Fruit fly (Drosophila melanogaster) whole organism, embryonic: Measurements from ENCODE around the gene CG31908.

ENCODE experiments used
- Adf1 ChIP-seq: fragments of 200-800 bp; sonication (Bioruptor generic); IDR thresholded peaks from 2 replicates; pipeline ENCODE4 v1.3.6; 2022; ENCODE audit warnings: missing biosample characterization, missing genetic modification characterization
- Aef1 ChIP-seq: fragments of 200-800 bp; sonication (Bioruptor generic); IDR thresholded peaks from 3 replicates; pipeline ENCODE4 v1.3.6; 2022; ENCODE audit warnings: missing biosample characterization, missing genetic modification characterization
- B-H1 ChIP-seq: fragments of 200-800 bp; sonication (Bioruptor generic); IDR thresholded peaks from 3 replicates; pipeline ENCODE4 v1.3.6; 2022; ENCODE audit warnings: missing biosample characterization, missing genetic modification characterization
- CG10959 ChIP-seq: fragments of 200-800 bp; sonication (Bioruptor generic); IDR thresholded peaks from 2 replicates; pipeline ENCODE4 v1.3.6; 2022; ENCODE audit warnings: missing biosample characterization, missing genetic modification characterization
- CG11560 ChIP-seq: fragments of 200-800 bp; sonication (Bioruptor generic); IDR thresholded peaks from 3 replicates; pipeline ENCODE4 v1.3.6; 2022; ENCODE audit warnings: missing biosample characterization, missing genetic modification characterization
- CG12104 ChIP-seq: fragments of 200-800 bp; sonication (Bioruptor generic); optimal IDR thresholded peaks from 3 replicates; lab custom pipeline; 2016; ENCODE audit warnings: missing biosample characterization, missing genetic modification characterization
- CG12744 ChIP-seq: fragments of 200-800 bp; sonication (Bioruptor generic); optimal IDR thresholded peaks from 2 replicates; lab custom pipeline; 2016; ENCODE audit warnings: missing biosample characterization, missing genetic modification characterization
- CG15011 ChIP-seq: fragments of 200-800 bp; sonication (Bioruptor generic); optimal IDR thresholded peaks from 3 replicates; lab custom pipeline; 2018; ENCODE audit warnings: missing biosample characterization, mild to moderate bottlenecking, missing genetic modification characterization
- CG1647 ChIP-seq: fragments of 200-800 bp; sonication (Bioruptor generic); optimal IDR thresholded peaks from 3 replicates; lab custom pipeline; 2016; ENCODE audit warnings: missing biosample characterization, missing genetic modification characterization
- CG17361 ChIP-seq: fragments of 200-800 bp; sonication (Bioruptor generic); IDR thresholded peaks from 3 replicates; pipeline ENCODE4 v1.3.6; 2022; ENCODE audit warnings: missing biosample characterization, missing genetic modification characterization
- CG18262 ChIP-seq: fragments of 200-800 bp; optimal IDR thresholded peaks from 3 replicates; lab custom pipeline; 2019; ENCODE audit warnings: missing biosample characterization, mild to moderate bottlenecking, missing genetic modification characterization, moderate library complexity
- CG2116 ChIP-seq: fragments of 200-800 bp; sonication (Bioruptor generic); optimal IDR thresholded peaks from 3 replicates; lab custom pipeline; 2018; ENCODE audit warnings: missing biosample characterization, mild to moderate bottlenecking, missing genetic modification characterization
- CG2199 ChIP-seq: fragments of 200-800 bp; sonication (Bioruptor generic); IDR thresholded peaks from 3 replicates; pipeline ENCODE4 v1.3.6; 2022; ENCODE audit warnings: missing biosample characterization, missing genetic modification characterization
- CG2875 ChIP-seq: fragments of 200-800 bp; sonication (Bioruptor generic); optimal IDR thresholded peaks from 2 replicates; lab custom pipeline; 2017; ENCODE audit warnings: missing biosample characterization, mild to moderate bottlenecking, missing genetic modification characterization, missing genetic modification reagents
- CG30403 ChIP-seq: fragments of 200-800 bp; sonication (Bioruptor generic); optimal IDR thresholded peaks from 3 replicates; lab custom pipeline; 2016; ENCODE audit warnings: missing biosample characterization, missing genetic modification characterization
- CG32532 ChIP-seq: fragments of 200-800 bp; sonication (Bioruptor generic); IDR thresholded peaks from 2 replicates; pipeline ENCODE4 v1.3.6; 2022; ENCODE audit warnings: missing biosample characterization, missing genetic modification characterization
- CG3407 ChIP-seq: fragments of 200-800 bp; sonication (Bioruptor generic); optimal IDR thresholded peaks from 2 replicates; lab custom pipeline; 2018; ENCODE audit warnings: missing biosample characterization, mild to moderate bottlenecking, missing genetic modification characterization
- CG42726 ChIP-seq: fragments of 200-800 bp; sonication (Bioruptor generic); IDR thresholded peaks from 2 replicates; pipeline ENCODE4 v1.3.6; 2022; ENCODE audit warnings: missing biosample characterization, missing genetic modification characterization; ENCODE audit not compliant: partially characterized antibody
- CG4617 ChIP-seq: fragments of 200-800 bp; sonication (Bioruptor generic); optimal IDR thresholded peaks from 3 replicates; lab custom pipeline; 2016; ENCODE audit warnings: missing biosample characterization, missing genetic modification characterization, borderline replicate concordance
- CG6791 ChIP-seq: fragments of 200-800 bp; sonication (Bioruptor generic); IDR thresholded peaks from 3 replicates; pipeline ENCODE4 v1.3.6; 2022; ENCODE audit warnings: missing biosample characterization, missing genetic modification characterization; ENCODE audit not compliant: partially characterized antibody
- CG7839 ChIP-seq: fragments of 200-800 bp; sonication (Bioruptor generic); optimal IDR thresholded peaks from 3 replicates; lab custom pipeline; 2018; ENCODE audit warnings: missing biosample characterization, mild to moderate bottlenecking, missing genetic modification characterization, moderate library complexity
- CG9609 ChIP-seq: fragments of 200-800 bp; sonication (Bioruptor generic); optimal IDR thresholded peaks from 3 replicates; lab custom pipeline; 2016; ENCODE audit warnings: missing biosample characterization, missing genetic modification characterization
- CG9797 ChIP-seq: fragments of 200-800 bp; sonication (Bioruptor generic); optimal IDR thresholded peaks from 3 replicates; lab custom pipeline; 2018; ENCODE audit warnings: missing biosample characterization, mild to moderate bottlenecking, missing genetic modification characterization
- CoRest ChIP-seq: fragments of 200-800 bp; sonication (Bioruptor generic); optimal IDR thresholded peaks from 3 replicates; lab custom pipeline; 2018; ENCODE audit warnings: missing biosample characterization, mild to moderate bottlenecking, missing genetic modification characterization, moderate library complexity
- D ChIP-seq, 2 experiments: fragments of 200-800 bp in 1 of 2; fragments of >200 bp in 1 of 2; sonication (Bioruptor generic) in 1 of 2; optimal IDR thresholded peaks; 2 replicates in 1 of 2; 3 replicates in 1 of 2; lab custom pipeline; 2017; ENCODE audit warnings: mild to moderate bottlenecking in 1 of 2, missing biosample characterization in 1 of 2, missing genetic modification characterization in 1 of 2, missing genetic modification reagents in 1 of 2
- D19A ChIP-seq: fragments of 200-800 bp; optimal IDR thresholded peaks from 3 replicates; lab custom pipeline; 2019; ENCODE audit warnings: missing biosample characterization, mild to moderate bottlenecking, missing genetic modification characterization, moderate library complexity
- ERR ChIP-seq: fragments of 200-800 bp; sonication (Bioruptor generic); optimal IDR thresholded peaks from 2 replicates; lab custom pipeline; 2016; ENCODE audit warnings: missing biosample characterization, missing genetic modification characterization
- Eip74EF ChIP-seq, 2 experiments: fragments of 200-800 bp in 1 of 2; fragments of >200 bp in 1 of 2; sonication (Bioruptor generic) in 1 of 2; optimal IDR thresholded peaks; 2 replicates each; lab custom pipeline; 2017 to 2019; ENCODE audit warnings: missing biosample characterization in 2 of 2, missing genetic modification characterization in 2 of 2, mild to moderate bottlenecking in 1 of 2, moderate library complexity in 1 of 2
- Lhr ChIP-seq: fragments of 200-800 bp; sonication (Bioruptor generic); optimal IDR thresholded peaks from 3 replicates; lab custom pipeline; 2017; ENCODE audit warnings: mild to moderate bottlenecking, missing biosample characterization, missing genetic modification reagents, missing genetic modification characterization
- Meics ChIP-seq: fragments of 200-800 bp; sonication (Bioruptor generic); optimal IDR thresholded peaks from 2 replicates; lab custom pipeline; 2017; ENCODE audit warnings: missing biosample characterization, mild to moderate bottlenecking, missing genetic modification characterization
- Xbp1 ChIP-seq: fragments of 200-800 bp; sonication (Bioruptor generic); optimal IDR thresholded peaks from 3 replicates; lab custom pipeline; 2016; ENCODE audit warnings: missing biosample characterization, mild to moderate bottlenecking, missing genetic modification characterization
- ato ChIP-seq: fragments of 200-800 bp; sonication (Bioruptor generic); IDR thresholded peaks from 2 replicates; pipeline ENCODE4 v1.3.6; 2022; ENCODE audit warnings: missing biosample characterization, missing genetic modification characterization; ENCODE audit not compliant: partially characterized antibody
- dimm ChIP-seq: fragments of 200-800 bp; sonication (Bioruptor generic); IDR thresholded peaks from 2 replicates; pipeline ENCODE4 v1.3.6; 2022; ENCODE audit warnings: missing biosample characterization, missing genetic modification characterization
- eve ChIP-seq, 2 experiments: fragments of >200 bp; optimal IDR thresholded peaks; 2 replicates each; lab custom pipeline; 2017; ENCODE audit warnings: missing biosample characterization in 2 of 2, missing genetic modification characterization in 2 of 2
- fd3F ChIP-seq: fragments of 200-800 bp; sonication (Bioruptor generic); optimal IDR thresholded peaks from 2 replicates; lab custom pipeline; 2018; ENCODE audit warnings: missing biosample characterization, mild to moderate bottlenecking, missing genetic modification characterization, moderate library complexity
- fd64A ChIP-seq: fragments of 200-800 bp; sonication (Bioruptor generic); optimal IDR thresholded peaks from 3 replicates; lab custom pipeline; 2018; ENCODE audit warnings: missing biosample characterization, mild to moderate bottlenecking, missing genetic modification characterization
- gsb-n ChIP-seq: fragments of 200-800 bp; sonication (Bioruptor generic); optimal IDR thresholded peaks from 3 replicates; lab custom pipeline; 2018; ENCODE audit warnings: missing biosample characterization, mild to moderate bottlenecking, missing genetic modification characterization
- inv ChIP-seq: fragments of 200-800 bp; sonication (Bioruptor generic); IDR thresholded peaks from 2 replicates; pipeline ENCODE4 v1.3.6; 2022; ENCODE audit warnings: missing biosample characterization, missing genetic modification characterization; ENCODE audit not compliant: partially characterized antibody
- luna ChIP-seq: fragments of 200-800 bp; sonication (Bioruptor generic); optimal IDR thresholded peaks from 2 replicates; lab custom pipeline; 2016; ENCODE audit warnings: missing biosample characterization, missing genetic modification characterization
- maf-S ChIP-seq: fragments of 200-800 bp; sonication (Bioruptor generic); optimal IDR thresholded peaks from 2 replicates; lab custom pipeline; 2016; ENCODE audit warnings: missing biosample characterization, missing genetic modification characterization
- pho ChIP-seq: fragments of 200-800 bp; sonication (Bioruptor generic); optimal IDR thresholded peaks from 2 replicates; lab custom pipeline; 2016; ENCODE audit warnings: missing biosample characterization, missing genetic modification characterization
- pros ChIP-seq: fragments of 200-800 bp; sonication (Bioruptor generic); optimal IDR thresholded peaks from 3 replicates; lab custom pipeline; 2019; ENCODE audit warnings: missing biosample characterization, mild to moderate bottlenecking, missing genetic modification characterization, moderate library complexity
- psq ChIP-seq: fragments of 200-800 bp; sonication (Bioruptor generic); optimal IDR thresholded peaks from 2 replicates; lab custom pipeline; 2017; ENCODE audit warnings: missing biosample characterization, missing genetic modification characterization
- pzg ChIP-seq: fragments of 200-800 bp; sonication (Bioruptor generic); optimal IDR thresholded peaks from 3 replicates; lab custom pipeline; 2018; ENCODE audit warnings: missing biosample characterization, mild to moderate bottlenecking, missing genetic modification characterization, moderate library complexity
- ranshi ChIP-seq: fragments of 200-800 bp; sonication (Bioruptor generic); IDR thresholded peaks from 2 replicates; pipeline ENCODE4 v1.3.6; 2022; ENCODE audit warnings: missing biosample characterization, missing genetic modification characterization
- schlank ChIP-seq: fragments of 200-800 bp; sonication (Bioruptor generic); optimal IDR thresholded peaks from 2 replicates; lab custom pipeline; 2018; ENCODE audit warnings: missing biosample characterization, mild to moderate bottlenecking, missing genetic modification characterization
- slou ChIP-seq: fragments of 200-800 bp; sonication (Bioruptor generic); optimal IDR thresholded peaks from 3 replicates; lab custom pipeline; 2016; ENCODE audit warnings: missing biosample characterization, missing genetic modification characterization
- tll ChIP-seq, 2 experiments: fragments of 200-800 bp in 1 of 2; fragments of >200 bp in 1 of 2; sonication (Bioruptor generic) in 1 of 2; optimal IDR thresholded peaks; 2 replicates each; lab custom pipeline; 2017 to 2019; ENCODE audit warnings: missing biosample characterization in 2 of 2, missing genetic modification characterization in 2 of 2, mild to moderate bottlenecking in 1 of 2, moderate library complexity in 1 of 2

CG31908 gene

DNA sequence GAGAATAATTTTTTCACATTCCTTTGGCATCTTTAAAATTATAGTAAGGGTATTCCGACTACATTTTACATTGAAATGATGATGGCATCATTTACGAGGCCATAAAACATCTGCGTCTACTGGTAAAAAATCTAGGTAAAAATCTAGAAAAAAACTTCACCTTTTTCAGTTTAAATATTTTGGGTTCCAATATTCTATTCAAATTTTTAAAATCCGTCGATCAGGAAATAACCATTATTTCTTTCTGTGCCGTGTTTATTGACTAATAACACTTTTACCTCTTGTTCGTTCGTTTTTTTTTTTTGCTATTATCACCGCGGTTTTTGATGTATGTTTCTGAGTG lies 12.1 kb upstream of the CG31908 start (continued):
- no peak for TF ChIP-seq pros (GFP tag; lab: Kevin White, UChicago)
- peak; percentile 49 for TF ChIP-seq CoRest (tag; lab: Kevin White, UChicago)
- peak; percentile 63 for TF ChIP-seq CG7839
- TF ChIP-seq Meics (GFP tag; lab: Kevin White, UChicago): peak; percentile 39
- TF ChIP-seq luna (GFP tag; lab: Kevin White, UChicago): no peak
- no peak for TF ChIP-seq tll (GFP tag; optimal IDR thresholded peaks at IDR 0.05; lab: Kevin White, UChicago)
- TF ChIP-seq CG9609 (GFP tag; lab: Kevin White, UChicago): peak; percentile 74
- peak; percentile 73 for TF ChIP-seq CG30403 (GFP tag; lab: Kevin White, UChicago)
- peak; percentile 23 for TF ChIP-seq CG15011 (GFP tag; lab: Kevin White, UChicago)
- no peak for TF ChIP-seq Lhr
- no peak for TF ChIP-seq dimm (GFP tag; lab: Robert Waterston, UW)
- TF ChIP-seq schlank (tag; lab: Kevin White, UChicago): no peak
- peak; percentile 48 for TF ChIP-seq maf-S
- peak; percentile 53; the same call in 1 of the 2 replicates for TF ChIP-seq CG32532 (GFP tag; lab: Robert Waterston, UW)
- TF ChIP-seq fd3F: peak; percentile 7
- no peak for TF ChIP-seq CG2199 (GFP tag; lab: Robert Waterston, UW)
- TF ChIP-seq pzg: no peak
- peak; percentile 48; the same call in 1 of the 3 replicates for TF ChIP-seq B-H1 (GFP tag; lab: Robert Waterston, UW)
- TF ChIP-seq ato: no peak
- peak; percentile 40 for TF ChIP-seq D19A (tag; lab: Kevin White, UChicago)
- no peak for TF ChIP-seq fd64A (GFP tag; lab: Kevin White, UChicago)
- TF ChIP-seq CG10959 (GFP tag; lab: Robert Waterston, UW): 0 out of 2 replicates have a peak, but pooled peaks have one; percentile 35
- TF ChIP-seq CG2116: peak; percentile 50
- TF ChIP-seq CG12104 (GFP tag; lab: Kevin White, UChicago): peak; percentile 58
- TF ChIP-seq CG1647 (GFP tag; lab: Kevin White, UChicago): no peak
- peak; percentile 28; the same call in 1 of the 2 replicates for TF ChIP-seq ranshi (GFP tag; lab: Robert Waterston, UW)
- TF ChIP-seq CG11560 (tag; lab: Robert Waterston, UW): no peak
- TF ChIP-seq CG6791 (GFP tag; lab: Robert Waterston, UW): no peak
- no peak for TF ChIP-seq D (optimal IDR thresholded peaks at IDR 0.05; lab: Kevin White, UChicago)
- peak; percentile 9 for TF ChIP-seq D (GFP tag; optimal IDR thresholded peaks at IDR 0.05; lab: Kevin White, UChicago)
- TF ChIP-seq CG4617 (GFP tag; lab: Kevin White, UChicago): no peak
- TF ChIP-seq CG2875 (GFP tag; lab: Kevin White, UChicago): peak; percentile 50
- TF ChIP-seq Eip74EF (GFP tag; optimal IDR thresholded peaks at IDR 0.05; lab: Kevin White, UChicago): no peak

DNA sequence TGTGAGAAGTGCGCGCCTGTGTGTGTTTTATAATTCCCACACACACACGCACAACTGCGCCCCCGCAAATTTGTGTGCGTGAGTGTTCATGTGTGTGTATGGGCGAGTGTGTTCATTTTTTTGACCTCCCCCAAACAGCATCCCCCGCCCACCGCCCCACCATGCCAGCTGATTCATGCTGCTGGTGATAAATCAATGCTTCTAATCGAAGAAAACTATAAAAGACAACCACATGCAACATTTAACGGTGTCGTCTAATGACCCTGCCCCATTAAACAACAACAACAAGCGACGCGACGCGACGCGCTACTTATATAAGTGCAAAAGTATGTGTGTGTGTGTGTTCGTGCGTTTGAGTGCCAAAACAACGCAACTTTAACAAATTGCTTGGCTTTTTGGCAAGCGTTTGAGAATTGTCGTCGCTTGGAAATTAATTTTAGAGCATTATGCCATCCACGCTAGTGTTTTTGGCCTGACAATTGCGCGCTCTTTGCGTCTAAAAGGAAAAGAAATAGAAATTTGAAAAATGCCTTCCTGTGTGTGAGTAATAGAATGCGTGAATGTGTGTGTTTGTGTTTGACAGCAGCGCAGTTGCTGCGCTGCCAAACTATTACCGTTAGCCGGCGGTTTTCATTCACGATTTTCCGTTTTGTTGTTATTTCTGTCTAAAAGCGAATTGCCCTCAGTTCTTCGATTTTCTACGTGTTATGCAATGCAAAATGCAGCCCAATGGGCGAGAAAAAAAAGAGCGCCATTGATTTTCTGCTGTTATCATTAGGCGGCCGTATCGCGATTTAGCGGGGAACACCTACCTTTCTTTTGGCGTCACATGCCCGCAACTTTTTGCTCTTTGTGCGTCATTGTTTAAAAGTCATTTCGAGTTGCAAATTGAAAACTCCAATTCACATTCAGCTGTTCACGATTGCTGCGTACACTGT lies 11.5 kb upstream of the CG31908 start:
- TF ChIP-seq gsb-n (tag; lab: Kevin White, UChicago): no peak
- no peak for TF ChIP-seq CG17361
- TF ChIP-seq Aef1 (GFP tag; lab: Robert Waterston, UW): no peak
- TF ChIP-seq inv (GFP tag; lab: Robert Waterston, UW): no peak
- no peak for TF ChIP-seq slou (GFP tag; lab: Kevin White, UChicago)
- TF ChIP-seq CG18262: no peak
- TF ChIP-seq CG42726 (GFP tag; lab: Robert Waterston, UW): 0 out of 2 replicates have a peak, but pooled peaks have one; percentile 7
- no peak for TF ChIP-seq psq
- TF ChIP-seq ERR: no peak
- TF ChIP-seq Adf1: peak; percentile 79
- no peak for TF ChIP-seq pho (GFP tag; lab: Kevin White, UChicago)
- no peak for TF ChIP-seq CG3407 (GFP tag; lab: Kevin White, UChicago)
- no peak for TF ChIP-seq eve (GFP tag; optimal IDR thresholded peaks at IDR 0.05; lab: Kevin White, UChicago)
- no peak for TF ChIP-seq Xbp1 (GFP tag; lab: Kevin White, UChicago)
- no peak for TF ChIP-seq CG9797
- TF ChIP-seq CG12744 (GFP tag; lab: Kevin White, UChicago): no peak
